Fruit fly (Drosophila melanogaster) whole organism, adult: ENCODE measurements around the gene Zasp67.

ENCODE experiments used
- CG11617 ChIP-seq: fragments of 200-800 bp; sonication (Bioruptor generic); optimal IDR thresholded peaks from 2 replicates; lab custom pipeline; 2017; ENCODE audit warnings: mild to moderate bottlenecking, missing biosample characterization, missing genetic modification reagents, missing genetic modification characterization
- CG12768 ChIP-seq: fragments of 200-800 bp; sonication (Bioruptor generic); optimal IDR thresholded peaks from 2 replicates; lab custom pipeline; 2017; ENCODE audit warnings: missing biosample characterization, missing genetic modification characterization, mild to moderate bottlenecking, moderate library complexity, missing genetic modification reagents
- CG14711 ChIP-seq: fragments of 200-800 bp; sonication (Bioruptor generic); optimal IDR thresholded peaks from 2 replicates; lab custom pipeline; 2018; ENCODE audit warnings: missing biosample characterization, mild to moderate bottlenecking, missing genetic modification characterization, moderate library complexity
- CG1620 ChIP-seq: fragments of 200-800 bp; sonication (Bioruptor generic); optimal IDR thresholded peaks from 2 replicates; lab custom pipeline; 2016; ENCODE audit warnings: missing biosample characterization, missing genetic modification characterization
- CG33017 ChIP-seq: fragments of 200-800 bp; sonication (Bioruptor generic); optimal IDR thresholded peaks from 2 replicates; lab custom pipeline; 2018; ENCODE audit warnings: missing biosample characterization, mild to moderate bottlenecking, missing genetic modification characterization, moderate library complexity
- CG5204 ChIP-seq: fragments of 200-800 bp; sonication (Bioruptor generic); optimal IDR thresholded peaks from 2 replicates; lab custom pipeline; 2016; ENCODE audit warnings: missing biosample characterization, missing genetic modification characterization
- CG7045 ChIP-seq: fragments of 200-800 bp; sonication (Bioruptor generic); optimal IDR thresholded peaks from 2 replicates; lab custom pipeline; 2017; ENCODE audit warnings: missing biosample characterization, mild to moderate bottlenecking, missing genetic modification characterization
- CG7101 ChIP-seq: fragments of 200-800 bp; sonication (Bioruptor generic); optimal IDR thresholded peaks from 2 replicates; lab custom pipeline; 2018; ENCODE audit warnings: missing biosample characterization, mild to moderate bottlenecking, missing genetic modification characterization, moderate library complexity
- Clk ChIP-seq: fragments of 200-800 bp; sonication (Bioruptor generic); optimal IDR thresholded peaks from 2 replicates; lab custom pipeline; 2017; ENCODE audit warnings: missing biosample characterization, missing genetic modification characterization
- Crg-1 ChIP-seq: fragments of 200-800 bp; sonication (Bioruptor generic); optimal IDR thresholded peaks from 2 replicates; lab custom pipeline; 2016; ENCODE audit warnings: missing biosample characterization, missing genetic modification characterization
- Hr96 ChIP-seq: fragments of 200-800 bp; sonication (Bioruptor generic); optimal IDR thresholded peaks from 2 replicates; lab custom pipeline; 2016; ENCODE audit warnings: missing biosample characterization, missing genetic modification characterization
- Mnt ChIP-seq: fragments of 200-800 bp; sonication (Bioruptor generic); optimal IDR thresholded peaks from 2 replicates; lab custom pipeline; 2016; ENCODE audit warnings: missing biosample characterization, mild to moderate bottlenecking, missing genetic modification characterization
- bab1 ChIP-seq: fragments of 200-800 bp; sonication (Bioruptor generic); optimal IDR thresholded peaks from 3 replicates; lab custom pipeline; 2019; ENCODE audit warnings: missing biosample characterization, mild to moderate bottlenecking, missing genetic modification characterization, moderate library complexity
- cic ChIP-seq: fragments of 200-800 bp; sonication (Bioruptor generic); optimal IDR thresholded peaks from 2 replicates; lab custom pipeline; 2017; ENCODE audit warnings: missing biosample characterization, mild to moderate bottlenecking, missing genetic modification characterization, moderate library complexity
- cnc ChIP-seq, 2 experiments: fragments of >200 bp; optimal IDR thresholded peaks; 2 replicates each; lab custom pipeline; 2017
- kay ChIP-seq: fragments of 200-800 bp; sonication (Bioruptor generic); peaks from one replicate; lab custom pipeline; 2016; ENCODE audit warnings: missing biosample characterization, missing genetic modification characterization, borderline replicate concordance
- ovo ChIP-seq: fragments of 200-800 bp; sonication (Bioruptor generic); optimal IDR thresholded peaks from 2 replicates; lab custom pipeline; 2016; ENCODE audit warnings: missing biosample characterization, missing genetic modification characterization
- pad ChIP-seq: fragments of 200-800 bp; sonication (Bioruptor generic); optimal IDR thresholded peaks from 3 replicates; lab custom pipeline; 2017; ENCODE audit warnings: missing biosample characterization, missing genetic modification characterization, mild to moderate bottlenecking, moderate library complexity, missing genetic modification reagents
- tj ChIP-seq: fragments of 200-800 bp; sonication (Bioruptor generic); optimal IDR thresholded peaks from 3 replicates; lab custom pipeline; 2017; ENCODE audit warnings: missing biosample characterization, mild to moderate bottlenecking, missing genetic modification characterization, moderate library complexity
- toe ChIP-seq: fragments of 200-800 bp; sonication (Bioruptor generic); optimal IDR thresholded peaks from 2 replicates; lab custom pipeline; 2016; ENCODE audit warnings: missing biosample characterization, missing genetic modification characterization

The Zasp67 gene

DNA sequence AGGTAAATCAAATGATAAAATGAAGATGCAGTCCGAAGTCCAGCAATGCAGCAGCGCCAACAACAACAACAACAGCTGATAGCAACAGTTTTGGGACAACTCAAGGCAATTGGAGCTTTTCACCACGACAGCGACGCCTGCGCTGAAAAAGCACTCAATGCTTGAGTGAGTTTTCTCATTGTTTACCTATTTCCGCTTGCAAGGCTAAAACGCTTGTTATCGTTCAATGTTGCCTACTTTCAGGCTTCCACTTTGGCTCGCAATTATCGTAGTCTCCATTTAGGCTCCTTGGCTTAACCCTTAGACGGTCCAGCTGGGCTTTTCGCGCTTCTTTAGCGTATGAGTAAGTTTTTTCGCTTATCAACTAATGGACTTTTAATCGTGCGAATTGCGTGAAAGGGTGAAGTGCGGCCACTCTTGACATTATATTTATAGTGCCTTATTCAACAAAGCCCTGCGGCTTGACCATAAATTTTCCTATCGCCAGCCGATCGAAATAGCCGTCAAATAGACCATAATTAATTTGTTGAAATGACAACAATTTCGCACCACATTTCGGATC, 35.4 kb downstream of the Zasp67 start:
- TF ChIP-seq Clk (GFP tag; lab: Kevin White, UChicago) (no peak), CG7101 (tag; lab: Kevin White, UChicago) (no peak), tj (GFP tag; lab: Kevin White, UChicago) (peak; percentile 65), cnc (optimal IDR thresholded peaks at IDR 0.05; lab: Kevin White, UChicago) (no peak), CG14711 (no peak), CG1620 (GFP tag; lab: Kevin White, UChicago) (peak; percentile 4), kay (no peak), CG11617 (no peak), Mnt (GFP tag; lab: Kevin White, UChicago) (no peak), Hr96 (GFP tag; lab: Kevin White, UChicago) (no peak), CG7045 (GFP tag; lab: Kevin White, UChicago) (no peak), bab1 (GFP tag; lab: Kevin White, UChicago) (peak; percentile 25), toe (GFP tag; lab: Kevin White, UChicago) (no peak), CG12768 (GFP tag; lab: Kevin White, UChicago) (no peak), cic (GFP tag; lab: Kevin White, UChicago) (peak; percentile 9), CG5204 (no peak), ovo (no peak), CG33017 (no peak), Crg-1 (no peak), pad (GFP tag; lab: Kevin White, UChicago) (no peak)

- TF ChIP-seq CG33017 (peak; percentile 32), pad (GFP tag; lab: Kevin White, UChicago) (peak; percentile 6), CG7045 (GFP tag; lab: Kevin White, UChicago) (no peak), cic (GFP tag; lab: Kevin White, UChicago) (peak; percentile 57), bab1 (GFP tag; lab: Kevin White, UChicago) (no peak), Clk (GFP tag; lab: Kevin White, UChicago) (no peak), CG12768 (GFP tag; lab: Kevin White, UChicago) (peak; percentile 37), CG1620 (GFP tag; lab: Kevin White, UChicago) (no peak), kay (peak; percentile 89), CG14711 (no peak), Hr96 (GFP tag; lab: Kevin White, UChicago) (no peak)
These were observed 37.2 kb downstream of the Zasp67 start, which contains the start of gene CG42268 for dm6 chr3L:9760151-9760749. TSS of gene CG42268 (minus strand) at chr3L:9760395.

DNA sequence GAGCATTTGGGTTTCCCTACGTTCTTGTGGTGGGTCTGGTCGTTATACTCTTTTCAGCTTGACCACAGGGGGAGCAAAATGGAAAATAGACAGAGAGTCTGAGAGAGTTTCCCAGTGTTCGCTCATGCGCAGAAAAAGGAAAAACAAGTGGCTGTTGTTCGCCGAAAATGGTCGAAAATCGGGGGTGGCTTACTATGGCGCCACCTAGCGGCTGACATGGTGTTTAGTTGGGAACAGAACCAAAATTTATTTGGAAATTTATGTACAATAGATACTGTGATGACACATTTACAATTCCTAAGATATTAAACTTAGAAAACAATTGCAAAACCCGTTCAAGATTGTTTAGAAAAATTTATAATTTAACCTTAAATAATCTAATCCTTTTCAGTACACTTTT, 45.9 kb downstream of the Zasp67 start:
- no peak for TF ChIP-seq CG33017
- TF ChIP-seq CG7045 (GFP tag; lab: Kevin White, UChicago): no peak
- no peak for TF ChIP-seq pad (GFP tag; lab: Kevin White, UChicago)
- TF ChIP-seq cic (GFP tag; lab: Kevin White, UChicago): no peak
- no peak for TF ChIP-seq Crg-1
- TF ChIP-seq cnc (optimal IDR thresholded peaks at IDR 0.05; lab: Kevin White, UChicago): no peak
- TF ChIP-seq CG11617: no peak
- no peak for TF ChIP-seq Mnt (GFP tag; lab: Kevin White, UChicago)
- no peak for TF ChIP-seq ovo
- no peak for TF ChIP-seq bab1 (GFP tag; lab: Kevin White, UChicago)
- no peak for TF ChIP-seq Clk (GFP tag; lab: Kevin White, UChicago)
- TF ChIP-seq CG12768 (GFP tag; lab: Kevin White, UChicago): no peak
- no peak for TF ChIP-seq CG5204
- no peak for TF ChIP-seq toe (GFP tag; lab: Kevin White, UChicago)
- TF ChIP-seq CG7101 (tag; lab: Kevin White, UChicago): no peak
- no peak for TF ChIP-seq tj (GFP tag; lab: Kevin White, UChicago)
- no peak for TF ChIP-seq Hr96 (GFP tag; lab: Kevin White, UChicago)
- no peak for TF ChIP-seq CG1620 (GFP tag; lab: Kevin White, UChicago)

dm6 chr3L:9745393-9745792, 52.1 kb downstream of the Zasp67 start:
- TF ChIP-seq CG5204 (no peak), Hr96 (GFP tag; lab: Kevin White, UChicago) (no peak), CG7045 (GFP tag; lab: Kevin White, UChicago) (no peak), cnc (optimal IDR thresholded peaks at IDR 0.05; lab: Kevin White, UChicago) (no peak), pad (GFP tag; lab: Kevin White, UChicago) (no peak)

dm6 chr3L:9744060-9744549, 53.4 kb downstream of the Zasp67 start:
- TF ChIP-seq tj (GFP tag; lab: Kevin White, UChicago) (no peak), CG1620 (GFP tag; lab: Kevin White, UChicago) (no peak), pad (GFP tag; lab: Kevin White, UChicago) (peak; percentile 47), CG12768 (GFP tag; lab: Kevin White, UChicago) (no peak), CG5204 (no peak), CG7045 (GFP tag; lab: Kevin White, UChicago) (no peak), bab1 (GFP tag; lab: Kevin White, UChicago) (peak; percentile 86), CG7101 (tag; lab: Kevin White, UChicago) (peak; percentile 30), ovo (no peak), CG14711 (peak; percentile 52), kay (no peak), Crg-1 (no peak), Hr96 (GFP tag; lab: Kevin White, UChicago) (no peak), cnc (optimal IDR thresholded peaks at IDR 0.05; lab: Kevin White, UChicago) (no peak), Mnt (GFP tag; lab: Kevin White, UChicago) (no peak), Clk (GFP tag; lab: Kevin White, UChicago) (no peak), CG33017 (no peak), cic (GFP tag; lab: Kevin White, UChicago) (no peak), CG11617 (no peak), toe (GFP tag; lab: Kevin White, UChicago) (no peak)
